Worm (Caenorhabditis elegans) whole organism, L4 larva: ENCODE results near the gene egl-4.

Experiments
- F10B5.3 ChIP-seq: sonication (generic microtip); optimal IDR thresholded peaks from 2 replicates; lab custom pipeline; 2016; ENCODE audit warnings: mild to moderate bottlenecking, missing genetic modification characterization, missing compliant biosample characterization
- F26F4.8 ChIP-seq: fragments of 200-800 bp; sonication (Bioruptor generic); conservative IDR thresholded peaks from 2 replicates; pipeline ENCODE4 v1.3.6; 2022; ENCODE audit warnings: missing genetic modification characterization, missing compliant biosample characterization
- F44E2.7 ChIP-seq: fragments of 200-800 bp; sonication (Bioruptor generic); IDR thresholded peaks from 2 replicates; pipeline ENCODE4 v2.1.2; 2022; ENCODE audit warnings: missing genetic modification characterization, missing compliant biosample characterization
- F49E8.2 ChIP-seq: sonication (generic microtip); optimal IDR thresholded peaks from 2 replicates; lab custom pipeline; 2016; ENCODE audit warnings: missing compliant biosample characterization, mild to moderate bottlenecking, missing genetic modification characterization, borderline replicate concordance
- R02D3.7 ChIP-seq: fragments of 150-350 bp; sonication (generic microtip); optimal IDR thresholded peaks from 3 replicates; lab custom pipeline; 2014; ENCODE audit warnings: missing biosample characterization, missing genetic modification characterization
- T26A8.4 ChIP-seq: fragments of 200-800 bp; sonication (Bioruptor generic); IDR thresholded peaks from 2 replicates; pipeline ENCODE4 v1.3.6; 2022; ENCODE audit warnings: missing genetic modification characterization, missing compliant biosample characterization
- Y105C5A.15 ChIP-seq: fragments of 200-800 bp; sonication (Bioruptor generic); IDR thresholded peaks from 2 replicates; pipeline ENCODE4 v1.3.6; 2022; ENCODE audit warnings: missing genetic modification characterization, missing compliant biosample characterization
- ZK546.5 ChIP-seq, 2 experiments: sonication (generic microtip); optimal IDR thresholded peaks; 2 replicates each; lab custom pipeline; 2017; ENCODE audit warnings: missing biosample characterization in 2 of 2, missing genetic modification characterization in 2 of 2
- ama-1 ChIP-seq: fragments of 150-350 bp; optimal IDR thresholded peaks from 2 replicates; lab custom pipeline; 2014; ENCODE audit warnings: inconsistent platforms, mixed read lengths
- arid-1 ChIP-seq: fragments of 200-800 bp; sonication (Bioruptor generic); conservative IDR thresholded peaks from 2 replicates; pipeline ENCODE4 v1.3.6; 2022; ENCODE audit warnings: missing genetic modification reagents, missing genetic modification characterization, missing compliant biosample characterization
- attf-4 ChIP-seq: sonication (generic microtip); optimal IDR thresholded peaks from 3 replicates; lab custom pipeline; 2017; ENCODE audit warnings: missing biosample characterization, missing genetic modification characterization
- ceh-20 ChIP-seq: fragments of 200-800 bp; sonication (Bioruptor generic); IDR thresholded peaks from 2 replicates; pipeline ENCODE4 v1.3.6; 2022; ENCODE audit warnings: missing genetic modification reagents, missing genetic modification characterization, missing compliant biosample characterization
- ceh-28 ChIP-seq: fragments of 150-350 bp; optimal IDR thresholded peaks from 2 replicates; lab custom pipeline; 2014; ENCODE audit warnings: missing biosample characterization, missing genetic modification reagents, missing genetic modification characterization
- ceh-32 ChIP-seq: sonication (generic microtip); optimal IDR thresholded peaks from 2 replicates; lab custom pipeline; 2016; ENCODE audit warnings: mild to moderate bottlenecking, missing genetic modification characterization, missing compliant biosample characterization; ENCODE audit not compliant: poor library complexity
- ctbp-1 ChIP-seq: fragments of 200-800 bp; sonication (Bioruptor generic); IDR thresholded peaks from 2 replicates; pipeline ENCODE4 v1.3.6; 2022; ENCODE audit warnings: missing genetic modification reagents, missing genetic modification characterization, missing compliant biosample characterization
- daf-12 ChIP-seq: fragments of 150-350 bp; optimal IDR thresholded peaks from 2 replicates; lab custom pipeline; 2014; ENCODE audit warnings: missing biosample characterization, missing genetic modification reagents, missing genetic modification characterization
- daf-16 ChIP-seq, 3 experiments: sonication (generic microtip); optimal IDR thresholded peaks; 2 replicates each; lab custom pipeline; 2016 to 2017; ENCODE audit warnings: missing genetic modification characterization in 3 of 3, missing genetic modification reagents in 3 of 3, mild to moderate bottlenecking in 2 of 3, missing compliant biosample characterization in 2 of 3, missing biosample characterization in 1 of 3, moderate library complexity in 1 of 3
- dmd-6 ChIP-seq: fragments of 200-800 bp; sonication (Bioruptor generic); IDR thresholded peaks from 2 replicates; pipeline ENCODE4 v1.3.6; 2022; ENCODE audit warnings: missing genetic modification reagents, missing genetic modification characterization, missing compliant biosample characterization
- dmd-8 ChIP-seq: fragments of 200-800 bp; sonication (Bioruptor generic); IDR thresholded peaks from 2 replicates; pipeline ENCODE4 v1.3.6; 2022; ENCODE audit warnings: missing genetic modification characterization, missing compliant biosample characterization
- dve-1 ChIP-seq: sonication (generic microtip); optimal IDR thresholded peaks from 2 replicates; lab custom pipeline; 2017; ENCODE audit warnings: antibody characterized with exemption, mild to moderate bottlenecking, missing genetic modification characterization, missing compliant biosample characterization; ENCODE audit not compliant: insufficient read depth
- egl-27 ChIP-seq: sonication (generic microtip); optimal IDR thresholded peaks from 3 replicates; lab custom pipeline; 2017; ENCODE audit warnings: missing biosample characterization, missing genetic modification reagents, missing genetic modification characterization
- gei-8 ChIP-seq: fragments of 200-800 bp; sonication (Bioruptor generic); optimal IDR thresholded peaks from 2 replicates; lab custom pipeline; 2018; ENCODE audit warnings: mild to moderate bottlenecking, missing genetic modification characterization, missing compliant biosample characterization
- hlh-11 ChIP-seq: fragments of 200-800 bp; sonication (Bioruptor generic); optimal IDR thresholded peaks from 2 replicates; lab custom pipeline; 2018; ENCODE audit warnings: mild to moderate bottlenecking, missing genetic modification characterization, missing compliant biosample characterization
- hlh-30 ChIP-seq: sonication (generic microtip); optimal IDR thresholded peaks from 2 replicates; lab custom pipeline; 2017; ENCODE audit warnings: antibody characterized with exemption, mild to moderate bottlenecking, missing genetic modification characterization, missing compliant biosample characterization; ENCODE audit not compliant: insufficient read depth
- hmg-1.1 ChIP-seq: fragments of 200-800 bp; sonication (Bioruptor generic); IDR thresholded peaks from 2 replicates; pipeline ENCODE4 v1.3.6; 2022; ENCODE audit warnings: missing genetic modification reagents, missing genetic modification characterization, missing compliant biosample characterization
- lin-38 ChIP-seq: fragments of 200-800 bp; sonication (Bioruptor generic); IDR thresholded peaks from 2 replicates; pipeline ENCODE4 v1.3.6; 2022; ENCODE audit warnings: missing genetic modification reagents, missing genetic modification characterization, missing compliant biosample characterization
- lin-39 ChIP-seq: fragments of 150-350 bp; optimal IDR thresholded peaks from 2 replicates; lab custom pipeline; 2014; ENCODE audit warnings: missing biosample characterization, missing genetic modification reagents, missing genetic modification characterization
- lsy-2 ChIP-seq, 2 experiments: fragments of 150-350 bp in 1 of 2; sonication (generic microtip) in 1 of 2; optimal IDR thresholded peaks; 2 replicates each; lab custom pipeline; 2014 to 2017; ENCODE audit warnings: missing biosample characterization in 2 of 2, missing genetic modification characterization in 2 of 2
- madf-5 ChIP-seq, 2 experiments: fragments of 200-800 bp; sonication (Bioruptor generic); IDR thresholded peaks; 2 replicates each; pipeline ENCODE4 v1.3.6; 2022; ENCODE audit warnings: missing compliant biosample characterization in 2 of 2, missing genetic modification characterization in 2 of 2
- mdl-1 ChIP-seq, 2 experiments: fragments of 150-350 bp in 1 of 2; sonication (generic microtip) in 1 of 2; optimal IDR thresholded peaks; 2 replicates each; lab custom pipeline; 2014 to 2017; ENCODE audit warnings: missing biosample characterization in 2 of 2, missing genetic modification characterization in 2 of 2
- mdt-29 ChIP-seq: fragments of 200-800 bp; sonication (Bioruptor generic); IDR thresholded peaks from 2 replicates; pipeline ENCODE4 v1.3.6; 2022; ENCODE audit warnings: missing genetic modification reagents, missing genetic modification characterization, missing compliant biosample characterization
- mep-1 ChIP-seq: fragments of 150-350 bp; sonication (generic microtip); optimal IDR thresholded peaks from 3 replicates; lab custom pipeline; 2014; ENCODE audit warnings: missing biosample characterization, missing genetic modification characterization
- mes-2 ChIP-seq: sonication (generic microtip); optimal IDR thresholded peaks from 2 replicates; lab custom pipeline; 2016; ENCODE audit warnings: missing genotype, mild to moderate bottlenecking, missing genetic modification characterization, missing compliant biosample characterization; ENCODE audit not compliant: poor library complexity, severe bottlenecking
- nhr-102 ChIP-seq: sonication (generic microtip); optimal IDR thresholded peaks from 2 replicates; lab custom pipeline; 2016; ENCODE audit warnings: mild to moderate bottlenecking, missing genetic modification characterization, moderate library complexity, missing compliant biosample characterization
- nhr-11 ChIP-seq: fragments of 150-350 bp; optimal IDR thresholded peaks from 2 replicates; lab custom pipeline; 2014; ENCODE audit warnings: missing biosample characterization, missing genetic modification characterization
- nhr-25 ChIP-seq: sonication (generic microtip); optimal IDR thresholded peaks from 2 replicates; lab custom pipeline; 2017; ENCODE audit warnings: missing genetic modification characterization, mild to moderate bottlenecking, missing compliant biosample characterization, antibody characterized with exemption, moderate library complexity, borderline replicate concordance; ENCODE audit not compliant: insufficient read depth
- nhr-28 ChIP-seq: fragments of 150-350 bp; optimal IDR thresholded peaks from 2 replicates; lab custom pipeline; 2014; ENCODE audit warnings: missing biosample characterization, missing genetic modification characterization
- nhr-41 ChIP-seq: fragments of 200-800 bp; sonication (Bioruptor generic); IDR thresholded peaks from 2 replicates; pipeline ENCODE4 v1.3.6; 2022; ENCODE audit warnings: missing genetic modification reagents, missing genetic modification characterization, missing compliant biosample characterization
- nhr-77 ChIP-seq: fragments of 150-350 bp; optimal IDR thresholded peaks from 2 replicates; lab custom pipeline; 2014; ENCODE audit warnings: missing biosample characterization, missing genetic modification characterization
- pha-4 ChIP-seq, 2 experiments: fragments of 150-350 bp in 1 of 2; fragments of 200-800 bp in 1 of 2; sonication (Bioruptor generic) in 1 of 2; IDR thresholded peaks in 1 of 2; optimal IDR thresholded peaks in 1 of 2; 2 replicates each; pipeline versions ENCODE4 v1.3.6 to Lab custom; 2014 to 2022; ENCODE audit warnings: missing genetic modification characterization in 2 of 2, missing genetic modification reagents in 2 of 2, missing biosample characterization in 1 of 2, missing compliant biosample characterization in 1 of 2
- pqm-1 ChIP-seq: sonication (generic microtip); optimal IDR thresholded peaks from 2 replicates; lab custom pipeline; 2017; ENCODE audit warnings: missing biosample characterization, missing genetic modification characterization
- set-16 ChIP-seq: fragments of 200-800 bp; sonication (Bioruptor generic); IDR thresholded peaks from 2 replicates; pipeline ENCODE4 v1.3.6; 2022; ENCODE audit warnings: missing genetic modification reagents, missing genetic modification characterization, missing compliant biosample characterization
- spr-3 ChIP-seq: fragments of 200-800 bp; sonication (Bioruptor generic); optimal IDR thresholded peaks from 2 replicates; lab custom pipeline; 2018; ENCODE audit warnings: mild to moderate bottlenecking, missing genetic modification characterization, missing compliant biosample characterization
- tra-1 ChIP-seq: fragments of 200-800 bp; sonication (Bioruptor generic); IDR thresholded peaks from 2 replicates; pipeline ENCODE4 v1.3.6; 2022; ENCODE audit warnings: missing genetic modification reagents, missing genetic modification characterization, missing compliant biosample characterization
- unc-130 ChIP-seq: sonication (generic microtip); optimal IDR thresholded peaks from 2 replicates; lab custom pipeline; 2016; ENCODE audit warnings: missing genetic modification reagents, missing genetic modification characterization, missing compliant biosample characterization
- unc-62 ChIP-seq, 3 experiments: fragments of 150-350 bp in 1 of 3; sonication (generic microtip); optimal IDR thresholded peaks in 2 of 3; peaks in 1 of 3; 1 replicate in 1 of 3; 2 replicates in 2 of 3; lab custom pipeline; 2014 to 2017; ENCODE audit warnings: missing biosample characterization in 3 of 3, missing genetic modification characterization in 3 of 3, missing genetic modification reagents in 3 of 3, missing genotype in 1 of 3
- vab-7 ChIP-seq: fragments of 200-800 bp; sonication (Bioruptor generic); IDR thresholded peaks from 2 replicates; pipeline ENCODE4 v1.3.6; 2022; ENCODE audit warnings: missing genetic modification reagents, missing genetic modification characterization, missing compliant biosample characterization
- zip-11 ChIP-seq: fragments of 200-800 bp; sonication (Bioruptor generic); IDR thresholded peaks from 2 replicates; pipeline ENCODE4 v1.3.6; 2022; ENCODE audit warnings: missing genetic modification characterization, missing compliant biosample characterization

egl-4 gene

ce11 chrIV:1845061-1845460, 2.8 kb upstream of the egl-4 start:
- TF ChIP-seq nhr-11 (tag; lab: Kevin White, UChicago) (peak; percentile 9), pha-4 (GFP tag; IDR thresholded peaks at IDR 0.05; lab: Robert Waterston, UW) (0 out of 2 replicates have a peak, but pooled peaks have one; percentile 30), pha-4 (tag; optimal IDR thresholded peaks at IDR 0.05; lab: Kevin White, UChicago) (no peak), spr-3 (GFP tag; lab: Kevin White, UChicago) (no peak), nhr-102 (tag; lab: Kevin White, UChicago) (no peak), nhr-25 (tag; lab: Kevin White, UChicago) (no peak), lsy-2 (tag; optimal IDR thresholded peaks at IDR 0.05; lab: Kevin White, UChicago) (peak in 1 of 2 experiments; percentile 45), vab-7 (GFP tag; lab: Robert Waterston, UW) (no peak), ctbp-1 (peak; percentile 52; the same call in 1 of the 2 replicates), F10B5.3 (tag; lab: Kevin White, UChicago) (no peak), hlh-30 (tag; lab: Kevin White, UChicago) (peak; percentile 31), ceh-32 (no peak), ZK546.5 (tag; optimal IDR thresholded peaks at IDR 0.05; lab: Kevin White, UChicago) (no peak), ceh-28 (no peak), tra-1 (0 out of 2 replicates have a peak, but pooled peaks have one; percentile 19), madf-5 (GFP tag; IDR thresholded peaks at IDR 0.05; lab: Robert Waterston, UW) (no peak), attf-4 (tag; lab: Kevin White, UChicago) (no peak), unc-62 (GFP tag; optimal IDR thresholded peaks at IDR 0.05 in 1 of 2; lab: Kevin White, UChicago) (peak in 1 of 2 experiments; percentile 92), unc-62 (tag; optimal IDR thresholded peaks at IDR 0.05; lab: Kevin White, UChicago) (no peak), mep-1 (no peak), set-16 (GFP tag; lab: Robert Waterston, UW) (0 out of 2 replicates have a peak, but pooled peaks have one; percentile 7), Y105C5A.15 (GFP tag; lab: Robert Waterston, UW) (no peak), egl-27 (tag; lab: Kevin White, UChicago) (no peak), T26A8.4 (GFP tag; lab: Robert Waterston, UW) (0 out of 2 replicates have a peak, but pooled peaks have one; percentile 13), ama-1 (no peak), mdl-1 (tag; optimal IDR thresholded peaks at IDR 0.05; lab: Kevin White, UChicago) (peak in 1 of 2 experiments; percentile 16), lin-39 (no peak), dve-1 (tag; lab: Kevin White, UChicago) (peak; percentile 53), mdt-29 (no peak), F44E2.7 (GFP tag; lab: Robert Waterston, UW) (no peak), dmd-6 (GFP tag; lab: Robert Waterston, UW) (peak; percentile 78), nhr-41 (GFP tag; lab: Robert Waterston, UW) (peak; percentile 77; the same call in 1 of the 2 replicates), R02D3.7 (tag; lab: Kevin White, UChicago) (no peak), hlh-11 (peak; percentile 72), mes-2 (peak; percentile 41), ceh-20 (GFP tag; lab: Robert Waterston, UW) (no peak), unc-130 (no peak), dmd-8 (GFP tag; lab: Robert Waterston, UW) (no peak), gei-8 (GFP tag; lab: Kevin White, UChicago) (no peak), pqm-1 (tag; lab: Kevin White, UChicago) (peak; percentile 78), nhr-28 (tag; lab: Kevin White, UChicago) (peak; percentile 86), lin-38 (0 out of 2 replicates have a peak, but pooled peaks have one; percentile 32), F26F4.8 (no peak), daf-16 (GFP tag; optimal IDR thresholded peaks at IDR 0.05; lab: Kevin White, UChicago) (no peak), daf-16 (tag; optimal IDR thresholded peaks at IDR 0.05; lab: Kevin White, UChicago) (peak; percentile 81), F49E8.2 (tag; lab: Kevin White, UChicago) (no peak), hmg-1.1 (0 out of 2 replicates have a peak, but pooled peaks have one; percentile 29), arid-1 (GFP tag; lab: Robert Waterston, UW) (no peak), nhr-77 (tag; lab: Kevin White, UChicago) (peak; percentile 3), daf-12 (tag; lab: Kevin White, UChicago) (no peak), zip-11 (GFP tag; lab: Robert Waterston, UW) (no peak)
